Fruit fly (Drosophila melanogaster): ENCODE measurements around the gene CG7194.

DNA sequence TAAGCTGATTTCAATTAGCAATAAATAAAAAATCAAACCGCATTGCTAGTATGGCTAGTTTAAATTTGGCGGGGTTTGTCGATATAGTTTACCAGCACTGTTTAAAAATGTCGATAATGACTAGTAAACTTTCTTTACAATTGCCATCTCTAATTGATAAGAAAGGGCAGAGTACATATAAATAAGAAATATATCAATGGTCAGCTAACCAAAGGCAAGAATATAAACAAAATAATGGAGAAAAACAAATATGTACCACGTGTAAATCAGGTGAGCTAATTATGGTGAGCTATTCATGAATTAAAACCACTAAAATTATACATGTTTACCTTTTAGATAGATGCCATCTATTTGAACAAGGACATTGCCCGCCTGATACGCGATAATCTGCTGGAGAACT lies 35.1 kb upstream of the CG7194 start, which contains the start of gene Pex2:
- TF ChIP-seq sna (GFP tag; IDR thresholded peaks at IDR 0.05; ENCODE audit: partially characterized antibody) (peak; percentile 34; the same call in 1 of the 2 replicates), Kr (GFP tag; optimal IDR thresholded peaks at IDR 0.05) (no peak), CG8359 (GFP tag; optimal IDR thresholded peaks at IDR 0.05; ENCODE audit: borderline replicate concordance) (no peak), CG17385 (GFP tag; optimal IDR thresholded peaks at IDR 0.05) (no peak), wor (GFP tag; IDR thresholded peaks at IDR 0.05) (no peak), sc (optimal IDR thresholded peaks at IDR 0.05) (no peak), sc (GFP tag; optimal IDR thresholded peaks at IDR 0.05) (no peak), Hr3 (GFP tag; optimal IDR thresholded peaks at IDR 0.05) (no peak), Atf3 (GFP tag; optimal IDR thresholded peaks at IDR 0.05) (no peak), MESR4 (GFP tag; optimal IDR thresholded peaks at IDR 0.05) (peak; percentile 28), bsh (GFP tag; optimal IDR thresholded peaks at IDR 0.05) (no peak), unc-4 (GFP tag; IDR thresholded peaks at IDR 0.05; ENCODE audit: partially characterized antibody) (0 out of 2 replicates have a peak, but pooled peaks have one; percentile 25), HLHmδ (GFP tag; optimal IDR thresholded peaks at IDR 0.05) (no peak), CG4617 (GFP tag; optimal IDR thresholded peaks at IDR 0.05; ENCODE audit: borderline replicate concordance) (peak; percentile 9)

Data from whole organism, embryonic.